Worm (Caenorhabditis elegans) whole organism, L1 larva: Measurements from ENCODE around the gene rgs-7.

Experiments used
- ama-1 ChIP-seq: fragments of 150-350 bp; optimal IDR thresholded peaks from 2 replicates; lab custom pipeline; 2014
- ceh-63 ChIP-seq: fragments of 200-800 bp; sonication (Bioruptor generic); optimal IDR thresholded peaks from 2 replicates; lab custom pipeline; 2018; ENCODE audit warnings: mild to moderate bottlenecking, missing genetic modification characterization, missing compliant biosample characterization
- ceh-8 ChIP-seq: fragments of 200-800 bp; sonication (Bioruptor generic); optimal IDR thresholded peaks from 2 replicates; lab custom pipeline; 2018; ENCODE audit warnings: mild to moderate bottlenecking, missing genetic modification characterization, moderate library complexity, missing compliant biosample characterization
- ceh-88 ChIP-seq: fragments of 200-800 bp; sonication (Bioruptor generic); IDR thresholded peaks from 2 replicates; pipeline ENCODE4 v1.3.6; 2022; ENCODE audit warnings: missing genetic modification characterization, missing compliant biosample characterization
- ceh-90 ChIP-seq: sonication (generic microtip); optimal IDR thresholded peaks from 2 replicates; lab custom pipeline; 2016; ENCODE audit warnings: missing genetic modification characterization, missing compliant biosample characterization
- dsc-1 ChIP-seq: sonication (generic microtip); optimal IDR thresholded peaks from 2 replicates; lab custom pipeline; 2016; ENCODE audit warnings: mild to moderate bottlenecking, missing genetic modification characterization, missing compliant biosample characterization
- efl-1 ChIP-seq, 4 experiments: fragments of 150-350 bp; optimal IDR thresholded peaks in 3 of 4; peaks in 1 of 4; 1 replicate in 1 of 4; 2 replicates in 3 of 4; lab custom pipeline; 2014; ENCODE audit warnings: missing biosample characterization in 2 of 4, missing genetic modification characterization in 2 of 4, missing genetic modification reagents in 2 of 4
- efl-3 ChIP-seq: fragments of 200-800 bp; sonication (Bioruptor generic); optimal IDR thresholded peaks from 2 replicates; lab custom pipeline; 2018; ENCODE audit warnings: mild to moderate bottlenecking, missing genetic modification characterization, missing compliant biosample characterization
- egl-13 ChIP-seq: sonication (generic microtip); optimal IDR thresholded peaks from 2 replicates; lab custom pipeline; 2016; ENCODE audit warnings: missing genotype, missing genetic modification reagents, missing genetic modification characterization, missing compliant biosample characterization
- elt-2 ChIP-seq: sonication (generic microtip); optimal IDR thresholded peaks from 2 replicates; lab custom pipeline; 2016; ENCODE audit warnings: missing genetic modification characterization, mild to moderate bottlenecking, inconsistent platforms, missing compliant biosample characterization, missing genetic modification reagents
- ets-5 ChIP-seq: fragments of 200-800 bp; sonication (Bioruptor generic); IDR thresholded peaks from 2 replicates; pipeline ENCODE4 v1.3.6; 2022; ENCODE audit warnings: missing genetic modification characterization, missing compliant biosample characterization
- grh-1 ChIP-seq: fragments of 200-800 bp; sonication (Bioruptor generic); IDR thresholded peaks from 2 replicates; pipeline ENCODE4 v1.3.6; 2022; ENCODE audit warnings: missing genetic modification reagents, missing genetic modification characterization, missing compliant biosample characterization
- hlh-4 ChIP-seq: sonication (generic microtip); optimal IDR thresholded peaks from 2 replicates; lab custom pipeline; 2016; ENCODE audit warnings: mild to moderate bottlenecking, missing genetic modification characterization, missing compliant biosample characterization
- isw-1 ChIP-seq: fragments of 200-800 bp; sonication (Bioruptor generic); IDR thresholded peaks from 2 replicates; pipeline ENCODE4 v1.3.6; 2022; ENCODE audit warnings: missing genetic modification characterization, missing compliant biosample characterization
- jun-1 ChIP-seq: fragments of 150-350 bp; optimal IDR thresholded peaks from 2 replicates; lab custom pipeline; 2014; ENCODE audit warnings: missing biosample characterization, missing genetic modification reagents, missing genetic modification characterization
- lin-14 ChIP-seq: fragments of 200-800 bp; sonication (Bioruptor generic); optimal IDR thresholded peaks from 2 replicates; lab custom pipeline; 2018; ENCODE audit warnings: mild to moderate bottlenecking, missing genetic modification characterization, moderate library complexity, missing compliant biosample characterization
- lin-39 ChIP-seq: fragments of 150-350 bp; optimal IDR thresholded peaks from 2 replicates; lab custom pipeline; 2014; ENCODE audit warnings: missing biosample characterization, missing genetic modification reagents, missing genetic modification characterization
- mdl-1 ChIP-seq, 2 experiments: fragments of 150-350 bp; optimal IDR thresholded peaks; 2 replicates each; lab custom pipeline; 2014 to 2017; ENCODE audit warnings: missing biosample characterization in 2 of 2, missing genetic modification characterization in 2 of 2, inconsistent platforms in 1 of 2
- nhr-12 ChIP-seq: sonication (generic microtip); optimal IDR thresholded peaks from 2 replicates; lab custom pipeline; 2017; ENCODE audit warnings: missing biosample characterization, missing genetic modification characterization
- nhr-20 ChIP-seq: sonication (generic microtip); optimal IDR thresholded peaks from 2 replicates; lab custom pipeline; 2016; ENCODE audit warnings: mild to moderate bottlenecking, missing genetic modification characterization, missing compliant biosample characterization
- nhr-237 ChIP-seq: fragments of 150-350 bp; optimal IDR thresholded peaks from 2 replicates; lab custom pipeline; 2014; ENCODE audit warnings: missing biosample characterization, missing genetic modification characterization
- nhr-71 ChIP-seq: sonication (generic microtip); optimal IDR thresholded peaks from 2 replicates; lab custom pipeline; 2016; ENCODE audit warnings: mild to moderate bottlenecking, missing genetic modification characterization, moderate library complexity, missing compliant biosample characterization
- nhr-76 ChIP-seq: sonication (generic microtip); optimal IDR thresholded peaks from 2 replicates; lab custom pipeline; 2017; ENCODE audit warnings: missing biosample characterization, missing genetic modification characterization
- nhr-77 ChIP-seq: fragments of 150-350 bp; optimal IDR thresholded peaks from 2 replicates; lab custom pipeline; 2014; ENCODE audit warnings: missing biosample characterization, missing genetic modification characterization
- nhr-85 ChIP-seq: sonication (generic microtip); peaks from one replicate; lab custom pipeline; 2016; ENCODE audit warnings: missing genetic modification characterization, inconsistent platforms, missing compliant biosample characterization
- pag-3 ChIP-seq: sonication (generic microtip); optimal IDR thresholded peaks from 2 replicates; lab custom pipeline; 2017; ENCODE audit warnings: missing genetic modification characterization, mild to moderate bottlenecking, missing compliant biosample characterization, antibody characterized with exemption, borderline replicate concordance; ENCODE audit not compliant: insufficient read depth
- pax-3 ChIP-seq: fragments of 200-800 bp; sonication (Bioruptor generic); optimal IDR thresholded peaks from 2 replicates; lab custom pipeline; 2018; ENCODE audit warnings: mild to moderate bottlenecking, missing genetic modification characterization, moderate library complexity, missing compliant biosample characterization
- snu-23 ChIP-seq: sonication (generic microtip); optimal IDR thresholded peaks from 2 replicates; lab custom pipeline; 2016; ENCODE audit warnings: missing genetic modification characterization, missing compliant biosample characterization
- sptf-1 ChIP-seq: fragments of 150-350 bp; optimal IDR thresholded peaks from 2 replicates; lab custom pipeline; 2014; ENCODE audit warnings: missing biosample characterization, missing genetic modification characterization
- sup-37 ChIP-seq: fragments of 200-800 bp; sonication (Bioruptor generic); optimal IDR thresholded peaks from 2 replicates; lab custom pipeline; 2018; ENCODE audit warnings: mild to moderate bottlenecking, missing genetic modification characterization, missing compliant biosample characterization
- tbx-2 ChIP-seq: sonication (generic microtip); optimal IDR thresholded peaks from 2 replicates; lab custom pipeline; 2016; ENCODE audit warnings: missing genetic modification characterization, missing compliant biosample characterization
- tlp-1 ChIP-seq: fragments of 150-350 bp; optimal IDR thresholded peaks from 2 replicates; lab custom pipeline; 2014; ENCODE audit warnings: missing biosample characterization, missing genetic modification characterization
- unc-130 ChIP-seq: fragments of 150-350 bp; optimal IDR thresholded peaks from 2 replicates; lab custom pipeline; 2017; ENCODE audit warnings: missing biosample characterization, missing genetic modification characterization, inconsistent platforms
- unc-62 ChIP-seq: fragments of 150-350 bp; optimal IDR thresholded peaks from 2 replicates; lab custom pipeline; 2014; ENCODE audit warnings: missing biosample characterization, missing genetic modification reagents, missing genetic modification characterization
- unc-86 ChIP-seq: sonication (generic microtip); optimal IDR thresholded peaks from 2 replicates; lab custom pipeline; 2016; ENCODE audit warnings: missing genetic modification characterization, missing compliant biosample characterization
- unc-98 ChIP-seq: fragments of 200-800 bp; sonication (Bioruptor generic); IDR thresholded peaks from 2 replicates; pipeline ENCODE4 v1.3.6; 2022; ENCODE audit warnings: missing genetic modification characterization, missing compliant biosample characterization
- vab-15 ChIP-seq: sonication (generic microtip); optimal IDR thresholded peaks from 2 replicates; lab custom pipeline; 2017; ENCODE audit warnings: missing genotype, mild to moderate bottlenecking, missing genetic modification characterization, missing compliant biosample characterization

rgs-7 gene

ce11 chrX:3540861-3541260, 1.5 kb upstream of the rgs-7 start (continued):
- no peak for TF ChIP-seq jun-1 (tag; lab: Kevin White, UChicago)

DNA sequence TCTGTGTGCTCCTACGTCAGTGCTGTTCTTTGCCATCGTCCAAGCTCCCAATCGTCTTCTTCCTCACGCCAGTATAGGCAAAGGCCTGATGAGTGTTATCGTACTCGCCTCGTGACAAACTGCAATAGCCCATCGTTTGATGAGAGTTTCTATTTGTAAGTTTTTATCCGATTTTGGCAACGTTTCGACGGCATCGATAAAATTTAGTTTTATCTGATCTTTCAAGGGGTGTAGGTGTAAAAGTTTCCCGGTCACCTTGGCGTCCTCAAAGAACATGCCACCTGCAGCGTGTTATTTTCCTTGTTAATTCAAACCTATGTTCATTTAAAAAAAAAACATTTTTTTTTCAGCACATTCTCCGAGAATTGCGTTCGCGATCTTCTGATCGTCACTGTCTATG, 4.8 kb downstream of the rgs-7 start:
- TF ChIP-seq unc-98 (GFP tag; lab: Robert Waterston, UW) (no peak), lin-14 (peak; percentile 15), nhr-20 (tag; lab: Kevin White, UChicago) (peak; percentile 31), nhr-12 (no peak), ceh-90 (tag; lab: Kevin White, UChicago) (no peak), tbx-2 (tag; lab: Kevin White, UChicago) (no peak), nhr-85 (tag; lab: Kevin White, UChicago) (peak; percentile 63), ceh-8 (GFP tag; lab: Kevin White, UChicago) (no peak), grh-1 (GFP tag; lab: Robert Waterston, UW) (no peak), dsc-1 (no peak)

DNA sequence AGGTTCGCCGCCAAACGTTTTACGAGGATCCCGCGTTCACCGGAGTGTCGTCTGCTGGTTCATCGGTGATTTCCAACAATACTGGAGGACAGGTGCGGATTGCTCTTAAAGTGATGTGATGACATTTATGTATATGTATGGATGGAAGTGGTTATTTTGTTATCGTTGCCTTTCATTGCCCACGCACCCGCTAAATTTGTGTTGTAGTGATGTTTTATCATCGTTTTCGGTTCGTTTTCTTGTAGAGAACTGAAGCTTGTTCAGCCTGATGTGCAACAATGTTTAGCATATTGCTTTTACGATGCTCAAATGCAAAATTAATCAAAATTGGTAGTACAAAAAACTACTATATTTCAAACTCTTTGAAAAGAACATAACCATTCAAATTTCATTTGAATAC, 5.5 kb downstream of the rgs-7 start:
- no peak for TF ChIP-seq ceh-63 (GFP tag; lab: Kevin White, UChicago)
- no peak for TF ChIP-seq efl-3 (GFP tag; lab: Kevin White, UChicago)
- no peak for TF ChIP-seq lin-39 (tag; lab: Kevin White, UChicago)
- TF ChIP-seq ets-5 (GFP tag; lab: Robert Waterston, UW): no peak
- no peak for TF ChIP-seq nhr-76 (tag; lab: Kevin White, UChicago)
- TF ChIP-seq hlh-4: no peak
- TF ChIP-seq unc-130 (tag; lab: Kevin White, UChicago): no peak
- TF ChIP-seq egl-13: no peak
- TF ChIP-seq unc-86 (tag; lab: Kevin White, UChicago): no peak
- no peak for TF ChIP-seq grh-1 (GFP tag; lab: Robert Waterston, UW)
- no peak for TF ChIP-seq nhr-77
- no peak for TF ChIP-seq tlp-1 (tag; lab: Kevin White, UChicago)
- no peak for TF ChIP-seq snu-23 (GFP tag; lab: Kevin White, UChicago)
- TF ChIP-seq jun-1 (tag; lab: Kevin White, UChicago): no peak
- TF ChIP-seq sptf-1: no peak
- no peak for TF ChIP-seq nhr-237 (tag; lab: Kevin White, UChicago)
- no peak for TF ChIP-seq ceh-88
- TF ChIP-seq sup-37 (GFP tag; lab: Kevin White, UChicago): no peak
- TF ChIP-seq unc-62 (GFP tag; lab: Kevin White, UChicago): no peak
- no peak for TF ChIP-seq ama-1 (lab: Kevin White, UChicago)

ce11 chrX:3548716-3549115, 6.4 kb downstream of the rgs-7 start:
- TF ChIP-seq pag-3: no peak
- TF ChIP-seq elt-2 (tag; lab: Kevin White, UChicago): peak; percentile 31
- no peak for TF ChIP-seq pax-3 (tag; lab: Kevin White, UChicago)
- no peak for TF ChIP-seq efl-1 (optimal IDR thresholded peaks at IDR 0.05; lab: Kevin White, UChicago)
- peak in 1 of 2 experiments; percentile 40 for TF ChIP-seq efl-1 (GFP tag; optimal IDR thresholded peaks at IDR 0.05 in 1 of 2; lab: Kevin White, UChicago)

- peak; percentile 63 for TF ChIP-seq elt-2 (tag; lab: Kevin White, UChicago)
- no peak for TF ChIP-seq tbx-2 (tag; lab: Kevin White, UChicago)
Measured at ce11 chrX:3551173-3551572, 8.8 kb downstream of the rgs-7 start.

DNA sequence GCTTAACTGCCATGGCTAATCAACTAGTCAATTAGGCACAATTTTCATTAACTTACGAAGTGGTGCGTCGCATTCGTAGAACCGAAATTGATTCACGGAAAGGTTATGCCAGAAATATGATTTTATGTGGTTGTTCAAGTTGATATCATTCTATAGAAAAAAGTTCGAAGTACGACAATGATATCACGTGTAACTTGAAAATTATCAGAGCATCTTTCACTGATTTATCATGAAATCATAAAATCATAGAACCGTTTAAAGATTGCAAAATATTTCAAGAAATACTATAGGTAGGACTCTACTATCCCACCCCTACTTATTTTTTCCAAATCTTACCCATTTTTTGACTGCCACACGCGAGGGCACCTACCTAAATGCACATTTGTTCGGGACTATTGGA, 10.6 kb downstream of the rgs-7 start:
- TF ChIP-seq grh-1 (GFP tag; lab: Robert Waterston, UW): no peak
- TF ChIP-seq isw-1 (GFP tag; lab: Robert Waterston, UW): no peak
- TF ChIP-seq tbx-2 (tag; lab: Kevin White, UChicago): no peak
- TF ChIP-seq lin-14: peak; percentile 3
- no peak for TF ChIP-seq vab-15
- TF ChIP-seq mdl-1 (tag; optimal IDR thresholded peaks at IDR 0.05; lab: Kevin White, UChicago): no peak
- peak; percentile 51 for TF ChIP-seq elt-2 (tag; lab: Kevin White, UChicago)
- TF ChIP-seq dsc-1: no peak
- peak; percentile 2 for TF ChIP-seq nhr-71 (tag; lab: Kevin White, UChicago)
